Fruit fly (Drosophila melanogaster) whole organism, embryonic: ENCODE measurements around the gene RpL35.
A peak's percentile ranks its signal among the peaks of the same experiment; 100 is the strongest.

ENCODE experiments used
- BEAF-32 ChIP-seq: fragments of 200-800 bp; sonication (Bioruptor generic); optimal IDR thresholded peaks from 3 replicates; lab custom pipeline; 2017; ENCODE audit warnings: missing biosample characterization, missing genetic modification characterization, mild to moderate bottlenecking, moderate library complexity, missing genetic modification reagents
- Bdp1 ChIP-seq: fragments of 200-800 bp; sonication (Bioruptor generic); optimal IDR thresholded peaks from 3 replicates; lab custom pipeline; 2016; ENCODE audit warnings: missing biosample characterization, missing genetic modification characterization
- CG10267 ChIP-seq: fragments of 200-800 bp; sonication (Bioruptor generic); optimal IDR thresholded peaks from 2 replicates; lab custom pipeline; 2018; ENCODE audit warnings: missing biosample characterization, mild to moderate bottlenecking, missing genetic modification characterization, moderate library complexity
- CG10462 ChIP-seq: fragments of 200-800 bp; sonication (Bioruptor generic); optimal IDR thresholded peaks from 2 replicates; lab custom pipeline; 2016; ENCODE audit warnings: missing biosample characterization, missing genetic modification characterization
- CG11456 ChIP-seq: fragments of 200-800 bp; sonication (Bioruptor generic); IDR thresholded peaks from 3 replicates; pipeline ENCODE4 v1.3.6; 2022; ENCODE audit warnings: missing biosample characterization, missing genetic modification characterization
- CG12659 ChIP-seq: fragments of 200-800 bp; sonication (Bioruptor generic); optimal IDR thresholded peaks from 3 replicates; lab custom pipeline; 2017; ENCODE audit warnings: mild to moderate bottlenecking, missing biosample characterization, missing genetic modification reagents, missing genetic modification characterization
- CG14710 ChIP-seq: fragments of 200-800 bp; sonication (Bioruptor generic); optimal IDR thresholded peaks from 3 replicates; lab custom pipeline; 2019; ENCODE audit warnings: missing biosample characterization, mild to moderate bottlenecking, missing genetic modification characterization, moderate library complexity
- CG15514 ChIP-seq: fragments of 200-800 bp; sonication (Bioruptor generic); optimal IDR thresholded peaks from 3 replicates; lab custom pipeline; 2017; ENCODE audit warnings: missing biosample characterization, missing genetic modification characterization, mild to moderate bottlenecking, moderate library complexity, missing genetic modification reagents
- CG1647 ChIP-seq: fragments of 200-800 bp; sonication (Bioruptor generic); optimal IDR thresholded peaks from 3 replicates; lab custom pipeline; 2016; ENCODE audit warnings: missing biosample characterization, missing genetic modification characterization
- CG2120 ChIP-seq: fragments of 200-800 bp; sonication (Bioruptor generic); optimal IDR thresholded peaks from 3 replicates; lab custom pipeline; 2016; ENCODE audit warnings: missing biosample characterization, missing genetic modification characterization
- CG2129 ChIP-seq: fragments of 200-800 bp; sonication (Bioruptor generic); IDR thresholded peaks from 2 replicates; pipeline ENCODE4 v1.3.6; 2022; ENCODE audit warnings: missing biosample characterization, missing genetic modification characterization; ENCODE audit not compliant: partially characterized antibody
- CG2678 ChIP-seq: fragments of 200-800 bp; sonication (Bioruptor generic); optimal IDR thresholded peaks from 3 replicates; lab custom pipeline; 2019; ENCODE audit warnings: missing biosample characterization, mild to moderate bottlenecking, missing genetic modification characterization, moderate library complexity
- CG2889 ChIP-seq: fragments of 200-800 bp; sonication (Bioruptor generic); IDR thresholded peaks from 3 replicates; pipeline ENCODE4 v1.3.6; 2022; ENCODE audit warnings: missing biosample characterization, missing genetic modification characterization
- CG34422 ChIP-seq: fragments of 200-800 bp; sonication (Bioruptor generic); IDR thresholded peaks from 3 replicates; pipeline ENCODE4 v1.3.6; 2022; ENCODE audit warnings: missing biosample characterization, missing genetic modification characterization
- CG3847 ChIP-seq: fragments of 200-800 bp; sonication (Bioruptor generic); IDR thresholded peaks from 2 replicates; pipeline ENCODE4 v1.3.6; 2022; ENCODE audit warnings: missing biosample characterization, missing genetic modification characterization
- CG4707 ChIP-seq: fragments of 200-800 bp; sonication (Bioruptor generic); optimal IDR thresholded peaks from 2 replicates; lab custom pipeline; 2018; ENCODE audit warnings: missing biosample characterization, mild to moderate bottlenecking, missing genetic modification characterization, moderate library complexity
- CG6272 ChIP-seq: fragments of 200-800 bp; sonication (Bioruptor generic); IDR thresholded peaks from 2 replicates; pipeline ENCODE4 v1.3.6; 2022; ENCODE audit warnings: missing biosample characterization, missing genetic modification characterization
- CG9727 ChIP-seq: fragments of 200-800 bp; sonication (Bioruptor generic); optimal IDR thresholded peaks from 3 replicates; lab custom pipeline; 2017; ENCODE audit warnings: missing biosample characterization, mild to moderate bottlenecking, missing genetic modification characterization
- CG9876 ChIP-seq: fragments of 200-800 bp; sonication (Bioruptor generic); optimal IDR thresholded peaks from 2 replicates; lab custom pipeline; 2016; ENCODE audit warnings: missing biosample characterization, missing genetic modification characterization
- D19B ChIP-seq: fragments of 200-800 bp; sonication (Bioruptor generic); optimal IDR thresholded peaks from 2 replicates; lab custom pipeline; 2017; ENCODE audit warnings: missing biosample characterization, mild to moderate bottlenecking, missing genetic modification characterization
- Dek ChIP-seq: fragments of 200-800 bp; sonication (Bioruptor generic); optimal IDR thresholded peaks from 3 replicates; lab custom pipeline; 2019; ENCODE audit warnings: missing biosample characterization, mild to moderate bottlenecking, missing genetic modification characterization, moderate library complexity
- Dll ChIP-seq: fragments of 200-800 bp; sonication (Bioruptor generic); IDR thresholded peaks from 4 replicates; pipeline ENCODE4 v1.3.6; 2022; ENCODE audit warnings: missing biosample characterization, missing genetic modification characterization; ENCODE audit not compliant: partially characterized antibody
- Doc3 ChIP-seq: fragments of 200-800 bp; sonication (Bioruptor generic); IDR thresholded peaks from 3 replicates; pipeline ENCODE4 v1.3.6; 2022; ENCODE audit warnings: missing biosample characterization, missing genetic modification characterization; ENCODE audit not compliant: partially characterized antibody
- Kr ChIP-seq: fragments of 200-800 bp; sonication (Bioruptor generic); optimal IDR thresholded peaks from 2 replicates; lab custom pipeline; 2017; ENCODE audit warnings: missing biosample characterization, mild to moderate bottlenecking, missing genetic modification characterization
- Rfx ChIP-seq: fragments of 200-800 bp; sonication (Bioruptor generic); IDR thresholded peaks from 2 replicates; pipeline ENCODE4 v1.3.6; 2022; ENCODE audit warnings: missing biosample characterization, missing genetic modification characterization
- Stat92E ChIP-seq, 3 experiments: fragments of >200 bp in 2 of 3; fragments of 200-800 bp in 1 of 3; sonication (Bioruptor generic) in 1 of 3; optimal IDR thresholded peaks; 2 replicates each; lab custom pipeline; 2017 to 2019; ENCODE audit warnings: missing biosample characterization in 3 of 3, missing genetic modification characterization in 3 of 3, mild to moderate bottlenecking in 1 of 3, moderate library complexity in 1 of 3
- Xrp1 ChIP-seq: fragments of 200-800 bp; sonication (Bioruptor generic); IDR thresholded peaks from 2 replicates; pipeline ENCODE4 v1.3.6; 2022; ENCODE audit warnings: missing biosample characterization, missing genetic modification characterization
- amos ChIP-seq: fragments of 200-800 bp; sonication (Bioruptor generic); IDR thresholded peaks from 2 replicates; pipeline ENCODE4 v1.3.6; 2022; ENCODE audit warnings: missing biosample characterization, missing genetic modification characterization; ENCODE audit not compliant: partially characterized antibody
- aop ChIP-seq: fragments of 200-800 bp; sonication (Bioruptor generic); IDR thresholded peaks from 2 replicates; pipeline ENCODE4 v1.3.6; 2022; ENCODE audit warnings: missing biosample characterization, missing genetic modification characterization
- ato ChIP-seq: fragments of 200-800 bp; sonication (Bioruptor generic); IDR thresholded peaks from 2 replicates; pipeline ENCODE4 v1.3.6; 2022; ENCODE audit warnings: missing biosample characterization, missing genetic modification characterization; ENCODE audit not compliant: partially characterized antibody
- bbx ChIP-seq: fragments of 200-800 bp; sonication (Bioruptor generic); IDR thresholded peaks from 2 replicates; pipeline ENCODE4 v1.3.6; 2022; ENCODE audit warnings: missing biosample characterization, missing genetic modification characterization; ENCODE audit not compliant: partially characterized antibody
- br ChIP-seq: fragments of >200 bp; optimal IDR thresholded peaks from 2 replicates; lab custom pipeline; 2017
- cg ChIP-seq: fragments of 200-800 bp; sonication (Bioruptor generic); optimal IDR thresholded peaks from 3 replicates; lab custom pipeline; 2019; ENCODE audit warnings: missing biosample characterization, mild to moderate bottlenecking, missing genetic modification characterization, moderate library complexity
- fu2 ChIP-seq: fragments of 200-800 bp; sonication (Bioruptor generic); optimal IDR thresholded peaks from 2 replicates; lab custom pipeline; 2016; ENCODE audit warnings: missing biosample characterization, missing genetic modification characterization
- her ChIP-seq: fragments of 200-800 bp; sonication (Bioruptor generic); optimal IDR thresholded peaks from 2 replicates; lab custom pipeline; 2016; ENCODE audit warnings: missing biosample characterization, missing genetic modification characterization
- insv ChIP-seq, 2 experiments: fragments of 200-800 bp; sonication (Bioruptor generic); optimal IDR thresholded peaks; 3 replicates each; lab custom pipeline; 2016 to 2018; ENCODE audit warnings: missing biosample characterization in 2 of 2, missing genetic modification characterization in 2 of 2
- lbe ChIP-seq: fragments of 200-800 bp; sonication (Bioruptor generic); optimal IDR thresholded peaks from 2 replicates; lab custom pipeline; 2016; ENCODE audit warnings: missing biosample characterization, mild to moderate bottlenecking, missing genetic modification characterization
- lilli ChIP-seq: fragments of 200-800 bp; sonication (Bioruptor generic); optimal IDR thresholded peaks from 3 replicates; lab custom pipeline; 2016; ENCODE audit warnings: missing biosample characterization, missing genetic modification characterization
- nerfin-1 ChIP-seq: fragments of 200-800 bp; sonication (Bioruptor generic); optimal IDR thresholded peaks from 3 replicates; lab custom pipeline; 2019; ENCODE audit warnings: missing biosample characterization, mild to moderate bottlenecking, missing genetic modification characterization, moderate library complexity
- nmo ChIP-seq: fragments of 200-800 bp; sonication (Bioruptor generic); optimal IDR thresholded peaks from 2 replicates; lab custom pipeline; 2018; ENCODE audit warnings: missing biosample characterization, mild to moderate bottlenecking, missing genetic modification characterization, moderate library complexity
- odd ChIP-seq: fragments of 200-800 bp; sonication (Bioruptor generic); optimal IDR thresholded peaks from 2 replicates; lab custom pipeline; 2017; ENCODE audit warnings: missing biosample characterization, mild to moderate bottlenecking, missing genetic modification characterization
- prd ChIP-seq, 3 experiments: fragments of >200 bp in 2 of 3; fragments of 200-800 bp in 1 of 3; sonication (Bioruptor generic) in 1 of 3; optimal IDR thresholded peaks in 2 of 3; IDR thresholded peaks in 1 of 3; 2 replicates in 2 of 3; 3 replicates in 1 of 3; pipeline versions ENCODE4 v1.3.6 to Lab custom; 2017 to 2022; ENCODE audit warnings: missing biosample characterization in 1 of 3, missing genetic modification characterization in 1 of 3
- sc ChIP-seq, 3 experiments: fragments of >200 bp in 2 of 3; fragments of 200-800 bp in 1 of 3; sonication (Bioruptor generic) in 1 of 3; optimal IDR thresholded peaks; 2 replicates in 2 of 3; 3 replicates in 1 of 3; lab custom pipeline; 2017; ENCODE audit warnings: mild to moderate bottlenecking in 1 of 3, missing biosample characterization in 1 of 3, missing genetic modification characterization in 1 of 3, missing genetic modification reagents in 1 of 3
- sug ChIP-seq: fragments of 200-800 bp; optimal IDR thresholded peaks from 2 replicates; lab custom pipeline; 2019; ENCODE audit warnings: missing biosample characterization, mild to moderate bottlenecking, missing genetic modification characterization, moderate library complexity
- twi ChIP-seq: fragments of 200-800 bp; optimal IDR thresholded peaks from 2 replicates; lab custom pipeline; 2019; ENCODE audit warnings: missing biosample characterization, mild to moderate bottlenecking, missing genetic modification characterization, moderate library complexity
- tx ChIP-seq: fragments of 200-800 bp; sonication (Bioruptor generic); optimal IDR thresholded peaks from 2 replicates; lab custom pipeline; 2016; ENCODE audit warnings: missing biosample characterization, missing genetic modification characterization
- usp ChIP-seq: fragments of >200 bp; optimal IDR thresholded peaks from 2 replicates; lab custom pipeline; 2017; ENCODE audit warnings: missing biosample characterization, missing genetic modification characterization
- vnd ChIP-seq: fragments of 200-800 bp; sonication (Bioruptor generic); IDR thresholded peaks from 3 replicates; pipeline ENCODE4 v1.3.6; 2022; ENCODE audit warnings: missing biosample characterization, missing genetic modification characterization; ENCODE audit not compliant: partially characterized antibody

The RpL35 gene

dm6 chrX:5665902-5666301 is 6.3 kb upstream of the RpL35 start, which contains the start of the genes Sirt4 and CG4119 (continued):
- TF ChIP-seq prd (optimal IDR thresholded peaks at IDR 0.05; lab: Kevin White, UChicago) = no peak
- peak; percentile 39; the same call in 1 of the 3 replicates for TF ChIP-seq prd (GFP tag; IDR thresholded peaks at IDR 0.05; lab: Robert Waterston, UW)
- TF ChIP-seq aop (GFP tag; lab: Robert Waterston, UW) = no peak
- peak; percentile 62 for TF ChIP-seq Rfx (GFP tag; lab: Robert Waterston, UW)
- TF ChIP-seq odd (GFP tag; lab: Kevin White, UChicago) = no peak
- TF ChIP-seq CG2120 (GFP tag; lab: Kevin White, UChicago) = peak; percentile 57
- TF ChIP-seq nerfin-1 (tag; lab: Kevin White, UChicago) = peak; percentile 31
- peak in 1 of 2 experiments; percentile 7 for TF ChIP-seq insv (GFP tag; optimal IDR thresholded peaks at IDR 0.05; lab: Kevin White, UChicago)
- peak; percentile 56; the same call in 1 of the 3 replicates for TF ChIP-seq CG34422 (GFP tag; lab: Robert Waterston, UW)
- no peak for TF ChIP-seq sc (optimal IDR thresholded peaks at IDR 0.05; lab: Kevin White, UChicago)
- no peak for TF ChIP-seq sc (GFP tag; optimal IDR thresholded peaks at IDR 0.05; lab: Kevin White, UChicago)
- TF ChIP-seq vnd (GFP tag; lab: Robert Waterston, UW) = peak; percentile 94
- peak; percentile 92 for TF ChIP-seq CG2129
- no peak for TF ChIP-seq Bdp1 (GFP tag; lab: Kevin White, UChicago)
- TF ChIP-seq br (lab: Kevin White, UChicago) = no peak
- TF ChIP-seq nmo (GFP tag; lab: Kevin White, UChicago) = peak; percentile 55
- peak; percentile 48 for TF ChIP-seq CG3847 (GFP tag; lab: Robert Waterston, UW)
- TF ChIP-seq cg (GFP tag; lab: Kevin White, UChicago) = peak; percentile 92
- peak; percentile 41 for TF ChIP-seq her (GFP tag; lab: Kevin White, UChicago)
- TF ChIP-seq CG11456 (GFP tag; lab: Robert Waterston, UW) = peak; percentile 65; the same call in 1 of the 3 replicates
- no peak for TF ChIP-seq usp
- no peak for TF ChIP-seq CG9876 (GFP tag; lab: Kevin White, UChicago)
- peak; percentile 90 for TF ChIP-seq Doc3 (GFP tag; lab: Robert Waterston, UW)
- TF ChIP-seq Xrp1 (GFP tag; lab: Robert Waterston, UW) = no peak
- TF ChIP-seq CG2678 (tag; lab: Kevin White, UChicago) = peak; percentile 18
- no peak for TF ChIP-seq CG2889 (GFP tag; lab: Robert Waterston, UW)
- TF ChIP-seq D19B = no peak
- peak; percentile 63 for TF ChIP-seq sug (tag; lab: Kevin White, UChicago)
- peak; percentile 26 for TF ChIP-seq tx (GFP tag; lab: Kevin White, UChicago)
- TF ChIP-seq CG14710 (tag; lab: Kevin White, UChicago) = peak; percentile 40
- peak; percentile 98 for TF ChIP-seq bbx
- TF ChIP-seq Dek (tag; lab: Kevin White, UChicago) = peak; percentile 9
- peak; percentile 90 for TF ChIP-seq Dll (GFP tag; lab: Robert Waterston, UW)
- no peak for TF ChIP-seq Kr (GFP tag; lab: Kevin White, UChicago)
- TF ChIP-seq CG6272 (GFP tag; lab: Robert Waterston, UW) = peak; percentile 59; the same call in 1 of the 2 replicates
- TF ChIP-seq CG9727 (GFP tag; lab: Kevin White, UChicago) = peak; percentile 9
- TF ChIP-seq CG10462 (GFP tag; lab: Kevin White, UChicago) = no peak
- TF ChIP-seq ato (GFP tag; lab: Robert Waterston, UW) = peak; percentile 98
- peak in 1 of 3 experiments; percentile 19 for TF ChIP-seq Stat92E (GFP tag; optimal IDR thresholded peaks at IDR 0.05; lab: Kevin White, UChicago)
- TF ChIP-seq BEAF-32 (GFP tag; lab: Kevin White, UChicago) = peak; percentile 96
- no peak for TF ChIP-seq lbe (GFP tag; lab: Kevin White, UChicago)
- TF ChIP-seq CG1647 (GFP tag; lab: Kevin White, UChicago) = no peak
- peak; percentile 41 for TF ChIP-seq CG10267 (tag; lab: Kevin White, UChicago)
- TF ChIP-seq lilli = peak; percentile 47
- peak; percentile 21 for TF ChIP-seq fu2 (GFP tag; lab: Kevin White, UChicago)
- TF ChIP-seq CG4707 (GFP tag; lab: Kevin White, UChicago) = no peak
- peak; percentile 95 for TF ChIP-seq CG15514 (GFP tag; lab: Kevin White, UChicago)
- TF ChIP-seq twi (tag; lab: Kevin White, UChicago) = peak; percentile 15
- TF ChIP-seq CG12659 (GFP tag; lab: Kevin White, UChicago) = peak; percentile 83
- TF ChIP-seq amos (GFP tag; lab: Robert Waterston, UW) = peak; percentile 98
